Worm (Caenorhabditis elegans): Measurements from ENCODE around the gene sir-2.2.

DNA sequence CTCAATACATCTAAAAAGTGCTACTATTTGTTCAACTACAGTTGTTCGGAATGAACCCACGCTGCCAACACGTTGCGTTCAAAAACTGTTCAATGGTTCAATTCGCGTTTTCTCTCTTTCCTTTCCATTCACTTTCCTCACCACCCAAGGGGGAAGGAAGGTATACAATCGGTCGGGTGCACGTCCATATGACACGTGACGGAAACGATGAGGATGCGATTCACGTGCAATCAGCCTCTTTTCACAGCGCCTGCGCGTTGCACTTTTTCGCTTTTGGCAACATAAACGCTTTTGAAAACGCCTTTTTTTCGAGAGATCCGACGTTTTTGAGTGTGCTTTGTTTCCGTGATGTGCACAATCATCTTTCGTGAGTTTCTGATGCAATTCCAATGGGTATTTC, 30.7 kb downstream of the sir-2.2 start:
- no peak for TF ChIP-seq hmg-4 (GFP tag; optimal IDR thresholded peaks at IDR 0.05)
- no peak for TF ChIP-seq hmbx-1 (tag; optimal IDR thresholded peaks at IDR 0.05)
- no peak for TF ChIP-seq pes-1 (GFP tag; IDR thresholded peaks at IDR 0.05)
- no peak for TF ChIP-seq scrt-1 (GFP tag; IDR thresholded peaks at IDR 0.05)
- TF ChIP-seq tbx-37 (GFP tag; conservative IDR thresholded peaks at IDR 0.05) = no peak
- no peak for TF ChIP-seq tra-4 (tag; optimal IDR thresholded peaks at IDR 0.05)
- TF ChIP-seq F13C5.2 (tag; optimal IDR thresholded peaks at IDR 0.05) = no peak
- TF ChIP-seq ama-1 (optimal IDR thresholded peaks at IDR 0.05) = no peak
- no peak for TF ChIP-seq flt-1 (GFP tag; IDR thresholded peaks at IDR 0.05)
- no peak for TF ChIP-seq hnd-1 (tag; optimal IDR thresholded peaks at IDR 0.05)
- no peak for TF ChIP-seq sea-1 (GFP tag; conservative IDR thresholded peaks at IDR 0.05)
- no peak for TF ChIP-seq ceh-36 (tag; optimal IDR thresholded peaks at IDR 0.05)
- no peak for TF ChIP-seq ets-7 (tag; optimal IDR thresholded peaks at IDR 0.05)

Measured in whole organism, early embryonic.